Worm (Caenorhabditis elegans) whole organism, L4 larva: ENCODE results near the gene pyr-1.

ENCODE experiments used
- Y5F2A.4 ChIP-seq: fragments of 200-800 bp; sonication (Bioruptor generic); optimal IDR thresholded peaks from 2 replicates; lab custom pipeline; 2018; ENCODE audit warnings: mild to moderate bottlenecking, missing genetic modification characterization, missing compliant biosample characterization
- ces-1 ChIP-seq: fragments of 150-350 bp; sonication (generic microtip); optimal IDR thresholded peaks from 4 replicates; lab custom pipeline; 2014; ENCODE audit warnings: missing biosample characterization, missing genetic modification reagents, missing genetic modification characterization
- lsy-2 ChIP-seq, 2 experiments: fragments of 150-350 bp in 1 of 2; sonication (generic microtip) in 1 of 2; optimal IDR thresholded peaks; 2 replicates each; lab custom pipeline; 2014 to 2017; ENCODE audit warnings: missing biosample characterization in 2 of 2, missing genetic modification characterization in 2 of 2
- ztf-7 ChIP-seq: fragments of 150-350 bp; optimal IDR thresholded peaks from 2 replicates; lab custom pipeline; 2014; ENCODE audit warnings: missing biosample characterization, missing genetic modification characterization

- no peak for TF ChIP-seq Y5F2A.4 (GFP tag; lab: Kevin White, UChicago)
- TF ChIP-seq ces-1 (GFP tag; lab: Kevin White, UChicago) = no peak
- TF ChIP-seq lsy-2 (tag; optimal IDR thresholded peaks at IDR 0.05; lab: Kevin White, UChicago) = no peak
- TF ChIP-seq ztf-7 (tag; lab: Kevin White, UChicago) = no peak
These were observed 7.9 kb downstream of the pyr-1 start, which contains the start of gene atg-10 for ce11 chrII:8658835-8659234.
